Fruit fly (Drosophila melanogaster) whole organism, pupa: ENCODE measurements around the gene CG46427.
A peak's percentile ranks its signal among the peaks of the same experiment; 100 is the strongest.
"Not testable (repeated sequence)": the region's sequence is repeated elsewhere in the genome, so short reads cannot be mapped to it uniquely, and the experiment has no call there.

Source experiments
- CG10348 ChIP-seq: fragments of 200-800 bp; sonication (Bioruptor generic); IDR thresholded peaks from 2 replicates; pipeline ENCODE4 v1.3.6; 2022; ENCODE audit warnings: missing biosample characterization, missing genetic modification characterization
- CG12605 ChIP-seq: fragments of 200-800 bp; sonication (Bioruptor generic); IDR thresholded peaks from 2 replicates; pipeline ENCODE4 v1.3.6; 2022; ENCODE audit warnings: missing biosample characterization, missing genetic modification characterization
- CG13204 ChIP-seq: fragments of 200-800 bp; sonication (Bioruptor generic); optimal IDR thresholded peaks from 2 replicates; lab custom pipeline; 2018; ENCODE audit warnings: missing biosample characterization, mild to moderate bottlenecking, missing genetic modification characterization, moderate library complexity
- CG14655 ChIP-seq: fragments of 200-800 bp; sonication (Bioruptor generic); optimal IDR thresholded peaks from 3 replicates; lab custom pipeline; 2017; ENCODE audit warnings: mild to moderate bottlenecking, missing biosample characterization, missing genetic modification reagents, missing genetic modification characterization
- CG15710 ChIP-seq: fragments of 200-800 bp; sonication (Bioruptor generic); optimal IDR thresholded peaks from 2 replicates; lab custom pipeline; 2018; ENCODE audit warnings: missing biosample characterization, mild to moderate bottlenecking, missing genetic modification characterization, moderate library complexity
- CG17806 ChIP-seq: fragments of 200-800 bp; sonication (Bioruptor generic); optimal IDR thresholded peaks from 2 replicates; lab custom pipeline; 2018; ENCODE audit warnings: missing biosample characterization, mild to moderate bottlenecking, missing genetic modification characterization, moderate library complexity
- CG32121 ChIP-seq: fragments of 200-800 bp; sonication (Bioruptor generic); IDR thresholded peaks from 2 replicates; pipeline ENCODE4 v1.3.6; 2022; ENCODE audit warnings: missing biosample characterization, missing genetic modification characterization
- CG34367 ChIP-seq: fragments of 200-800 bp; sonication (Bioruptor generic); optimal IDR thresholded peaks from 2 replicates; lab custom pipeline; 2018; ENCODE audit warnings: missing biosample characterization, mild to moderate bottlenecking, missing genetic modification characterization
- CG4496 ChIP-seq: fragments of 200-800 bp; sonication (Bioruptor generic); IDR thresholded peaks from 3 replicates; pipeline ENCODE4 v1.3.6; 2022; ENCODE audit warnings: missing biosample characterization, missing genetic modification characterization
- CG8159 ChIP-seq: fragments of 200-800 bp; sonication (Bioruptor generic); optimal IDR thresholded peaks from 3 replicates; lab custom pipeline; 2018; ENCODE audit warnings: missing biosample characterization, mild to moderate bottlenecking, missing genetic modification characterization, moderate library complexity
- CG8301 ChIP-seq: fragments of 200-800 bp; sonication (Bioruptor generic); optimal IDR thresholded peaks from 2 replicates; lab custom pipeline; 2018; ENCODE audit warnings: missing biosample characterization, mild to moderate bottlenecking, missing genetic modification characterization
- CG9948 ChIP-seq: fragments of 200-800 bp; sonication (Bioruptor generic); optimal IDR thresholded peaks from 2 replicates; lab custom pipeline; 2018; ENCODE audit warnings: missing biosample characterization, mild to moderate bottlenecking, missing genetic modification characterization, moderate library complexity
- D1 ChIP-seq: fragments of 200-800 bp; sonication (Bioruptor generic); optimal IDR thresholded peaks from 2 replicates; lab custom pipeline; 2018; ENCODE audit warnings: missing biosample characterization, mild to moderate bottlenecking, missing genetic modification characterization, moderate library complexity
- EcR ChIP-seq: fragments of 200-800 bp; sonication (Bioruptor generic); optimal IDR thresholded peaks from 3 replicates; lab custom pipeline; 2019; ENCODE audit warnings: missing biosample characterization, missing genetic modification characterization, mild to moderate bottlenecking, moderate library complexity, missing genetic modification reagents
- Ets98B ChIP-seq: fragments of 200-800 bp; sonication (Bioruptor generic); IDR thresholded peaks from 2 replicates; pipeline ENCODE4 v1.3.6; 2022; ENCODE audit warnings: missing biosample characterization, missing genetic modification characterization
- Pif1A ChIP-seq: fragments of 200-800 bp; sonication (Bioruptor generic); optimal IDR thresholded peaks from 3 replicates; lab custom pipeline; 2016; ENCODE audit warnings: missing biosample characterization, missing genetic modification characterization
- Pif1B ChIP-seq: fragments of 200-800 bp; sonication (Bioruptor generic); optimal IDR thresholded peaks from 3 replicates; lab custom pipeline; 2016; ENCODE audit warnings: missing biosample characterization, missing genetic modification characterization
- Snoo ChIP-seq: fragments of 200-800 bp; sonication (Bioruptor generic); optimal IDR thresholded peaks from 3 replicates; lab custom pipeline; 2017; ENCODE audit warnings: missing biosample characterization, mild to moderate bottlenecking, missing genetic modification characterization, inconsistent platforms
- fd96Ca ChIP-seq: fragments of 200-800 bp; sonication (Bioruptor generic); IDR thresholded peaks from 3 replicates; pipeline ENCODE4 v1.3.6; 2022; ENCODE audit warnings: missing biosample characterization, missing genetic modification characterization
- gl ChIP-seq: fragments of 200-800 bp; sonication (Bioruptor generic); optimal IDR thresholded peaks from 2 replicates; lab custom pipeline; 2018; ENCODE audit warnings: missing biosample characterization, mild to moderate bottlenecking, missing genetic modification characterization
- rn ChIP-seq: fragments of 200-800 bp; sonication (Bioruptor generic); IDR thresholded peaks from 2 replicates; pipeline ENCODE4 v1.3.6; 2022; ENCODE audit warnings: missing biosample characterization, missing genetic modification characterization

The CG46427 gene

dm6 chr3R:12439039-12439400 lies at the start of gene CG46427, which contains the start of gene CG17207:
CG46427 (minus strand) TSS chr3R:12439139.
CG17207 (minus strand) TSS chr3R:12439139.
- no peak for TF ChIP-seq CG10348
- no peak for TF ChIP-seq Pif1A (GFP tag; lab: Kevin White, UChicago)
- TF ChIP-seq CG17806 (tag; lab: Kevin White, UChicago): no peak
- no peak for TF ChIP-seq Snoo (tag; lab: Kevin White, UChicago)
- TF ChIP-seq CG9948 (tag; lab: Kevin White, UChicago): no peak
- no peak for TF ChIP-seq CG14655 (GFP tag; lab: Kevin White, UChicago)
- TF ChIP-seq CG32121 (GFP tag; lab: Robert Waterston, UW): no peak
- no peak for TF ChIP-seq CG4496 (GFP tag; lab: Robert Waterston, UW)
- no peak for TF ChIP-seq CG15710 (tag; lab: Kevin White, UChicago)
- TF ChIP-seq CG8159: no peak
- no peak for TF ChIP-seq CG12605 (GFP tag; lab: Robert Waterston, UW)
- TF ChIP-seq fd96Ca: no peak
- no peak for TF ChIP-seq D1 (tag; lab: Kevin White, UChicago)

dm6 chr3R:12467675-12468074 lies 28.7 kb upstream of the CG46427 start, which contains the start of gene Hsp70Ba:
Hsp70Ba (minus strand) TSS chr3R:12467776.
- TF ChIP-seq CG13204 (GFP tag; lab: Kevin White, UChicago); EcR; fd96Ca: not testable (repeated sequence)
- TF ChIP-seq, all 21 proteins: peak for 0; not testable (repeated sequence) for 21

dm6 chr3R:12465198-12465597 lies 26.3 kb upstream of the CG46427 start, which contains the start of gene CG5608:
CG5608 (minus strand) TSS chr3R:12465298.
- not testable (repeated sequence) for TF ChIP-seq Ets98B (GFP tag; lab: Robert Waterston, UW); gl (tag; lab: Kevin White, UChicago); CG14655 (GFP tag; lab: Kevin White, UChicago)

dm6 chr3R:12459879-12460522 lies 21.1 kb upstream of the CG46427 start, which contains the start of the genes CG5961 and Polr3C:
CG5961 (minus strand) TSS chr3R:12460294.
Polr3C (plus strand) TSS chr3R:12460414.
- TF ChIP-seq fd96Ca (no peak), D1 (tag; lab: Kevin White, UChicago) (no peak), CG12605 (GFP tag; lab: Robert Waterston, UW) (no peak), gl (tag; lab: Kevin White, UChicago) (no peak), CG8159 (no peak), CG32121 (GFP tag; lab: Robert Waterston, UW) (no peak), Ets98B (GFP tag; lab: Robert Waterston, UW) (no peak), CG15710 (tag; lab: Kevin White, UChicago) (no peak), rn (GFP tag; lab: Robert Waterston, UW) (no peak), CG10348 (no peak), CG9948 (tag; lab: Kevin White, UChicago) (no peak), CG13204 (GFP tag; lab: Kevin White, UChicago) (no peak), CG17806 (tag; lab: Kevin White, UChicago) (no peak), CG8301 (no peak), CG4496 (GFP tag; lab: Robert Waterston, UW) (no peak), CG14655 (GFP tag; lab: Kevin White, UChicago) (no peak), Pif1B (GFP tag; lab: Kevin White, UChicago) (no peak), CG34367 (no peak)

- TF ChIP-seq EcR (no peak), Pif1A (GFP tag; lab: Kevin White, UChicago) (no peak), D1 (tag; lab: Kevin White, UChicago) (no peak), CG8159 (no peak), CG14655 (GFP tag; lab: Kevin White, UChicago) (no peak), Ets98B (GFP tag; lab: Robert Waterston, UW) (no peak), CG34367 (no peak), CG13204 (GFP tag; lab: Kevin White, UChicago) (no peak), CG10348 (no peak), CG8301 (no peak)
Measured at dm6 chr3R:12456370-12456940, 17.5 kb upstream of the CG46427 start, which contains the start of gene trus. trus (plus strand) TSS chr3R:12456573.

dm6 chr3R:12454492-12454891 lies 15.6 kb upstream of the CG46427 start:
- TF ChIP-seq CG4496 (GFP tag; lab: Robert Waterston, UW): no peak
- TF ChIP-seq EcR: peak; percentile 77
